Worm (Caenorhabditis elegans) whole organism, young adult: Measurements from ENCODE around the gene nhr-11.

ENCODE experiments used
- B0035.1 ChIP-seq: sonication (generic microtip); optimal IDR thresholded peaks from 2 replicates; lab custom pipeline; 2016; ENCODE audit warnings: missing genetic modification characterization, mild to moderate bottlenecking, missing compliant biosample characterization, missing genotype, missing genetic modification reagents
- C06A6.2 ChIP-seq: fragments of 200-800 bp; sonication (Bioruptor generic); conservative IDR thresholded peaks from 2 replicates; pipeline ENCODE4 v1.3.6; 2022; ENCODE audit warnings: missing genetic modification characterization, missing compliant biosample characterization
- D2030.7 ChIP-seq: fragments of 200-800 bp; sonication (Bioruptor generic); IDR thresholded peaks from 2 replicates; pipeline ENCODE4 v1.3.6; 2022; ENCODE audit warnings: missing genetic modification reagents, missing genetic modification characterization, missing compliant biosample characterization
- F10E7.11 ChIP-seq: sonication (generic microtip); optimal IDR thresholded peaks from 2 replicates; lab custom pipeline; 2017; ENCODE audit warnings: mild to moderate bottlenecking, missing genetic modification characterization, moderate library complexity, missing compliant biosample characterization
- F22D6.2 ChIP-seq: sonication (generic microtip); optimal IDR thresholded peaks from 2 replicates; lab custom pipeline; 2016; ENCODE audit warnings: mild to moderate bottlenecking, missing genetic modification characterization, missing compliant biosample characterization
- F39B2.1 ChIP-seq: fragments of 200-800 bp; sonication (Bioruptor generic); IDR thresholded peaks from 2 replicates; pipeline ENCODE4 v1.3.6; 2022; ENCODE audit warnings: missing genetic modification reagents, missing genetic modification characterization, missing compliant biosample characterization
- F55B11.4 ChIP-seq: sonication (generic microtip); optimal IDR thresholded peaks from 2 replicates; lab custom pipeline; 2016; ENCODE audit warnings: missing compliant biosample characterization, missing genetic modification characterization, borderline replicate concordance; ENCODE audit not compliant: insufficient read depth
- T26A5.8 ChIP-seq: sonication (generic microtip); optimal IDR thresholded peaks from 2 replicates; lab custom pipeline; 2016; ENCODE audit warnings: missing genetic modification characterization, missing compliant biosample characterization
- Y53G8AR.9 ChIP-seq: fragments of 200-800 bp; sonication (Bioruptor generic); conservative IDR thresholded peaks from 2 replicates; pipeline ENCODE4 v1.3.6; 2022; ENCODE audit warnings: missing genetic modification reagents, missing genetic modification characterization, missing compliant biosample characterization
- Y79H2A.3 ChIP-seq: fragments of 200-800 bp; sonication (Bioruptor generic); conservative IDR thresholded peaks from 2 replicates; pipeline ENCODE4 v1.3.6; 2022; ENCODE audit warnings: missing genetic modification reagents, missing genetic modification characterization, missing compliant biosample characterization
- aptf-3 ChIP-seq: fragments of 200-800 bp; sonication (Bioruptor generic); IDR thresholded peaks from 2 replicates; pipeline ENCODE4 v1.3.6; 2022; ENCODE audit warnings: missing genetic modification characterization, missing compliant biosample characterization
- atf-7 ChIP-seq: sonication (generic microtip); optimal IDR thresholded peaks from 2 replicates; lab custom pipeline; 2017; ENCODE audit warnings: mild to moderate bottlenecking, missing genetic modification characterization, missing compliant biosample characterization
- athp-1 ChIP-seq: sonication (generic microtip); optimal IDR thresholded peaks from 2 replicates; lab custom pipeline; 2017; ENCODE audit warnings: mild to moderate bottlenecking, missing genetic modification characterization, missing compliant biosample characterization
- attf-5 ChIP-seq: fragments of 200-800 bp; sonication (Bioruptor generic); optimal IDR thresholded peaks from 2 replicates; lab custom pipeline; 2018; ENCODE audit warnings: mild to moderate bottlenecking, missing genetic modification characterization, missing compliant biosample characterization
- ceh-27 ChIP-seq: fragments of 200-800 bp; sonication (Bioruptor generic); optimal IDR thresholded peaks from 2 replicates; lab custom pipeline; 2018; ENCODE audit warnings: mild to moderate bottlenecking, missing genetic modification characterization, moderate library complexity, missing compliant biosample characterization
- ceh-40 ChIP-seq: fragments of 200-800 bp; sonication (Bioruptor generic); IDR thresholded peaks from 2 replicates; pipeline ENCODE4 v1.3.6; 2022; ENCODE audit warnings: missing genetic modification characterization, missing compliant biosample characterization
- ceh-58 ChIP-seq: fragments of 200-800 bp; sonication (Bioruptor generic); IDR thresholded peaks from 2 replicates; pipeline ENCODE4 v1.3.6; 2022; ENCODE audit warnings: missing genetic modification characterization, missing compliant biosample characterization
- dpff-1 ChIP-seq: sonication (generic microtip); optimal IDR thresholded peaks from 2 replicates; lab custom pipeline; 2017; ENCODE audit warnings: mild to moderate bottlenecking, missing genetic modification characterization, missing compliant biosample characterization
- egrh-3 ChIP-seq: fragments of 200-800 bp; sonication (Bioruptor generic); IDR thresholded peaks from 2 replicates; pipeline ENCODE4 v1.3.6; 2022; ENCODE audit warnings: missing genetic modification reagents, missing genetic modification characterization, missing compliant biosample characterization
- ets-4 ChIP-seq: fragments of 200-800 bp; sonication (Bioruptor generic); optimal IDR thresholded peaks from 2 replicates; lab custom pipeline; 2018; ENCODE audit warnings: mild to moderate bottlenecking, missing genetic modification characterization, missing compliant biosample characterization
- fkh-3 ChIP-seq: sonication (generic microtip); optimal IDR thresholded peaks from 2 replicates; lab custom pipeline; 2016; ENCODE audit warnings: mild to moderate bottlenecking, missing genetic modification characterization, missing compliant biosample characterization
- gei-17 ChIP-seq: fragments of 200-800 bp; sonication (Bioruptor generic); optimal IDR thresholded peaks from 2 replicates; lab custom pipeline; 2018; ENCODE audit warnings: mild to moderate bottlenecking, missing genetic modification characterization, missing compliant biosample characterization
- hlh-26 ChIP-seq: fragments of 200-800 bp; sonication (Bioruptor generic); conservative IDR thresholded peaks from 2 replicates; pipeline ENCODE4 v1.3.6; 2022; ENCODE audit warnings: missing genetic modification reagents, missing genetic modification characterization, missing compliant biosample characterization
- hmg-20 ChIP-seq: fragments of 200-800 bp; sonication (Bioruptor generic); IDR thresholded peaks from 2 replicates; pipeline ENCODE4 v1.3.6; 2022; ENCODE audit warnings: missing genetic modification reagents, missing genetic modification characterization, missing compliant biosample characterization
- lin-35 ChIP-seq, 3 experiments: fragments of 150-350 bp in 2 of 3; sonication (generic microtip) in 1 of 3; optimal IDR thresholded peaks; 2 replicates each; lab custom pipeline; 2014 to 2018; ENCODE audit warnings: missing biosample characterization in 3 of 3, missing genetic modification characterization in 3 of 3, missing genetic modification reagents in 3 of 3
- lin-40 ChIP-seq: sonication (generic microtip); optimal IDR thresholded peaks from 2 replicates; lab custom pipeline; 2016; ENCODE audit warnings: missing genetic modification characterization, mild to moderate bottlenecking, missing compliant biosample characterization, missing genotype, missing genetic modification reagents
- mcd-1 ChIP-seq: fragments of 200-800 bp; sonication (Bioruptor generic); IDR thresholded peaks from 2 replicates; pipeline ENCODE4 v1.3.6; 2022; ENCODE audit warnings: missing genetic modification reagents, missing genetic modification characterization, missing compliant biosample characterization
- mes-4 ChIP-seq: sonication (generic microtip); optimal IDR thresholded peaks from 2 replicates; lab custom pipeline; 2016; ENCODE audit warnings: missing genotype, missing genetic modification characterization, missing compliant biosample characterization
- nfya-1 ChIP-seq: sonication (generic microtip); optimal IDR thresholded peaks from 2 replicates; lab custom pipeline; 2017; ENCODE audit warnings: antibody characterized with exemption, missing compliant biosample characterization, missing genetic modification characterization, borderline replicate concordance; ENCODE audit not compliant: insufficient read depth
- nhr-120 ChIP-seq: fragments of 200-800 bp; sonication (Bioruptor generic); IDR thresholded peaks from 2 replicates; pipeline ENCODE4 v1.3.6; 2022; ENCODE audit warnings: missing genetic modification characterization, missing compliant biosample characterization
- nhr-80 ChIP-seq: sonication (generic microtip); optimal IDR thresholded peaks from 2 replicates; lab custom pipeline; 2016; ENCODE audit warnings: missing genetic modification characterization, missing compliant biosample characterization
- nhr-90 ChIP-seq: sonication (generic microtip); optimal IDR thresholded peaks from 2 replicates; lab custom pipeline; 2016; ENCODE audit warnings: missing genotype, mild to moderate bottlenecking, missing genetic modification characterization, missing compliant biosample characterization
- pbrm-1 ChIP-seq: fragments of 200-800 bp; sonication (Bioruptor generic); IDR thresholded peaks from 2 replicates; pipeline ENCODE4 v1.3.6; 2022; ENCODE audit warnings: missing genetic modification reagents, missing genetic modification characterization, missing compliant biosample characterization
- rec-8 ChIP-seq, 2 experiments: sonication (generic microtip); optimal IDR thresholded peaks; 2 replicates each; lab custom pipeline; 2016; ENCODE audit warnings: mild to moderate bottlenecking in 2 of 2, missing genetic modification characterization in 2 of 2, missing genetic modification reagents in 2 of 2, missing genotype in 2 of 2, missing biosample characterization in 1 of 2, missing compliant biosample characterization in 1 of 2, moderate library complexity in 1 of 2
- sea-2 ChIP-seq: fragments of 200-800 bp; sonication (Bioruptor generic); IDR thresholded peaks from 2 replicates; pipeline ENCODE4 v1.3.6; 2022; ENCODE audit warnings: missing genetic modification characterization, missing compliant biosample characterization
- snpc-1.1 ChIP-seq: sonication (generic microtip); optimal IDR thresholded peaks from 2 replicates; lab custom pipeline; 2017; ENCODE audit warnings: missing genetic modification characterization, mild to moderate bottlenecking, missing compliant biosample characterization, antibody characterized with exemption, moderate library complexity, missing genotype, missing genetic modification reagents; ENCODE audit not compliant: insufficient read depth
- sptf-2 ChIP-seq: fragments of 200-800 bp; sonication (Bioruptor generic); optimal IDR thresholded peaks from 2 replicates; lab custom pipeline; 2018; ENCODE audit warnings: mild to moderate bottlenecking, missing genetic modification characterization, missing compliant biosample characterization
- zim-3 ChIP-seq: sonication (generic microtip); optimal IDR thresholded peaks from 2 replicates; lab custom pipeline; 2017; ENCODE audit warnings: mild to moderate bottlenecking, missing genetic modification characterization, moderate library complexity, missing compliant biosample characterization
- ztf-22 ChIP-seq: fragments of 200-800 bp; sonication (Bioruptor generic); optimal IDR thresholded peaks from 2 replicates; lab custom pipeline; 2018; ENCODE audit warnings: mild to moderate bottlenecking, missing genetic modification characterization, moderate library complexity, missing compliant biosample characterization
- ztf-3 ChIP-seq: fragments of 200-800 bp; sonication (Bioruptor generic); optimal IDR thresholded peaks from 2 replicates; lab custom pipeline; 2018; ENCODE audit warnings: mild to moderate bottlenecking, missing genetic modification characterization, missing compliant biosample characterization

nhr-11 gene

ce11 chrIV:9108631-9109030 lies 38.8 kb downstream of the nhr-11 start, which contains the start of gene aly-1:
Gene aly-1 (plus strand): TSS chrIV:9108931.
- TF ChIP-seq egrh-3 (no peak), ceh-27 (GFP tag; lab: Kevin White, UChicago) (no peak), sea-2 (GFP tag; lab: Robert Waterston, UW) (no peak), dpff-1 (tag; lab: Kevin White, UChicago) (no peak), F39B2.1 (GFP tag; lab: Robert Waterston, UW) (no peak), mcd-1 (GFP tag; lab: Robert Waterston, UW) (no peak), ceh-58 (GFP tag; lab: Robert Waterston, UW) (no peak), athp-1 (tag; lab: Kevin White, UChicago) (no peak), lin-40 (no peak), nhr-90 (tag; lab: Kevin White, UChicago) (no peak), ceh-40 (GFP tag; lab: Robert Waterston, UW) (no peak), D2030.7 (no peak), F55B11.4 (tag; lab: Kevin White, UChicago) (no peak)

- TF ChIP-seq ztf-3 (GFP tag; lab: Kevin White, UChicago) (no peak), mes-4 (tag; lab: Kevin White, UChicago) (no peak), ets-4 (peak; percentile 46), nhr-80 (peak; percentile 85)
Measured at ce11 chrIV:9112019-9112418, 42.2 kb downstream of the nhr-11 start.

ce11 chrIV:9114078-9114477 lies 44.3 kb downstream of the nhr-11 start:
- TF ChIP-seq T26A5.8 (tag; lab: Kevin White, UChicago) (no peak), snpc-1.1 (tag; lab: Kevin White, UChicago) (no peak)

DNA sequence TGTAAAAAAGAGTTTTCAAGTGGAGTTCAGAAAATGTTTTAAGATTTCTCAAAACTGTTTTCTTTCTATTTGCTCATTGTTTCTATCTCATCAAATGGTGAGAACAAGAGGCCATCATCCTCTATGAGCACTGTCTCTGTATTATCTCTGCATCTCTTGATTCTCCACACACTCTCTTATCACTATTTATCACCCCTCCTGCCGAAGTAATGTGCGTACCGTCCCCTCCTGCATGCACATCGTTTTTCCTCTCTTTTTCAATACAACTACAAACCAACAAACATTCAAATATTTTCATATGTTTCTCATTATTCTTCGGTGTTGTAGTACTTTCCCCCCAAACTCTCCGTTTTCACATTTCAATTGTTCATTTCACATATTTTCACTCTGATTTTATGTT lies 46.6 kb downstream of the nhr-11 start:
- TF ChIP-seq gei-17, result no peak
- TF ChIP-seq athp-1 (tag; lab: Kevin White, UChicago), result no peak
- no peak for TF ChIP-seq rec-8 (tag; optimal IDR thresholded peaks at IDR 0.05; lab: Kevin White, UChicago)
- peak; percentile 71 for TF ChIP-seq nhr-80
- no peak for TF ChIP-seq C06A6.2
- no peak for TF ChIP-seq ztf-22 (GFP tag; lab: Kevin White, UChicago)
- TF ChIP-seq nhr-120 (GFP tag; lab: Robert Waterston, UW), result no peak

- no peak for TF ChIP-seq fkh-3 (tag; lab: Kevin White, UChicago)
- TF ChIP-seq pbrm-1 (GFP tag; lab: Robert Waterston, UW), result no peak
- no peak for TF ChIP-seq lin-35 (GFP tag; optimal IDR thresholded peaks at IDR 0.05; lab: Kevin White, UChicago)
- TF ChIP-seq attf-5 (GFP tag; lab: Kevin White, UChicago), result no peak
- no peak for TF ChIP-seq F22D6.2 (tag; lab: Kevin White, UChicago)
- TF ChIP-seq sptf-2 (GFP tag; lab: Kevin White, UChicago), result no peak
- no peak for TF ChIP-seq Y79H2A.3 (GFP tag; lab: Robert Waterston, UW)
- no peak for TF ChIP-seq hmg-20
- no peak for TF ChIP-seq aptf-3 (GFP tag; lab: Robert Waterston, UW)
- no peak for TF ChIP-seq B0035.1 (tag; lab: Kevin White, UChicago)
- TF ChIP-seq atf-7 (tag; lab: Kevin White, UChicago), result no peak
- no peak for TF ChIP-seq snpc-1.1 (tag; lab: Kevin White, UChicago)
- no peak for TF ChIP-seq T26A5.8 (tag; lab: Kevin White, UChicago)
- no peak for TF ChIP-seq hlh-26 (GFP tag; lab: Robert Waterston, UW)
- no peak for TF ChIP-seq Y53G8AR.9 (GFP tag; lab: Robert Waterston, UW)
- TF ChIP-seq zim-3 (tag; lab: Kevin White, UChicago), result no peak
- no peak for TF ChIP-seq ceh-27 (GFP tag; lab: Kevin White, UChicago)
- TF ChIP-seq F10E7.11 (tag; lab: Kevin White, UChicago), result no peak
- no peak for TF ChIP-seq nfya-1 (tag; lab: Kevin White, UChicago)
- no peak for TF ChIP-seq mcd-1 (GFP tag; lab: Robert Waterston, UW)
Measured at ce11 chrIV:9117700-9118099, 47.9 kb downstream of the nhr-11 start.
